Fruit fly (Drosophila melanogaster): ENCODE results near the gene piwi.

The piwi gene

DNA sequence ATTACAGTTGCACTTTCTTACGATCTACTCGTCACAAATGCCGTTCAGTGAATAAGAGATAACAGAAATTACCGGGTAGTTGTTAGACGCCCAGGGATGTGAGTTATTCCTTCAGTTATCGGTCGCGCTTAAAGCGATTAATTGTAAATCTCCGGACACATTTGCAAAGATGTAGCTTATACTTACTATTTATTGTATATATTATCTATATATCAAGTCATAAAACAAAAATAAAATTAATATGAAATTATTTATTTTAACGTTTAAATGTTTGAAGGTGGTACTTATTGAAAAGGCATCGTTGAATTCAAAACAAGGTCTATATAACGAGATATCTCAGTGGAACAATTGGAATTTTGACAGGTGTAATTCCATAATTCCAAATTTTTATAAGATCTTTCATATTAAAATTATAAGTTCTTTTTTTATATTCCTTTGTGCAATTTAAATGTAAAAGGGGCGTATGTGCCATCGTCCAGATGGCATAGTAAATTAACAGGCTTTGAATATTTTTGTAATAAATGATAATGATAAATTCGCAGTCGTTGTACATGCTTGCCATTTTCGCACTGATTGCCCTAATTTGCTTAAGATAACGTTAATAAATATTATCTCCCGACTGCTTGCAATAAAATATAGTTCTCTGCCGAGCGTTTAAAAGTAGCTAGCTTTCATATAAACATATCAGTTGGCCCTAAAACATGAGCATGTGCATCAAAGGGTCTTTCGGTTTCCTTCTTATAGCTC is 14.3 kb upstream of the piwi start, which contains the start of the genes aub and lectin-33A:
Gene aub (minus strand): TSS at position 101 of the 747 bp plus-strand sequence.
Gene lectin-33A (plus strand): TSS at position 697 of the 747 bp plus-strand sequence.
- TF ChIP-seq CG8478 (optimal IDR thresholded peaks at IDR 0.05) = no peak
- TF ChIP-seq CTCF (optimal IDR thresholded peaks at IDR 0.05) = no peak

DNA sequence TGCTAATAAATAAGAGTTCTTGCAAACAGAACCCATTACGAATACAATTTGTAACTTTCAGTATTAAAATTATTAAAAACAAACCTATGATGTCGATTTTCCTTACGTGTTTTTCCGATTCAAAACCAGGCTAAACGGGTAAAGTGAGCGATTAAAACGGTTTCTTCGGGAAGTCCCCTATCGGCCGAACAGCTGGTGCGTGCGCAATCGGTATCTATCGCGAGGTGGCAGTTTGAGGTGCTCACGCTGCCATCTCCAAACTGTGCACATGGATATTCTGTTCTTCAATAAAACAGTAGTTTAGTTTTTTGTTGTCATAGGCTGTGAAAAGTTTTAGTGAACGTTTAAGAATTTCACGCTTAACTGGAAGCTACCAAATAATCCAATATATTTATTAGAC is 1.9 kb upstream of the piwi start, which contains the start of gene TTLL4A:
Gene TTLL4A (plus strand): TSS at position 240 of the 400 bp plus-strand sequence.
- TF ChIP-seq CG8478 (optimal IDR thresholded peaks at IDR 0.05) = no peak
- peak; percentile 39 to 44 for TF ChIP-seq CTCF (optimal IDR thresholded peaks at IDR 0.05)

DNA sequence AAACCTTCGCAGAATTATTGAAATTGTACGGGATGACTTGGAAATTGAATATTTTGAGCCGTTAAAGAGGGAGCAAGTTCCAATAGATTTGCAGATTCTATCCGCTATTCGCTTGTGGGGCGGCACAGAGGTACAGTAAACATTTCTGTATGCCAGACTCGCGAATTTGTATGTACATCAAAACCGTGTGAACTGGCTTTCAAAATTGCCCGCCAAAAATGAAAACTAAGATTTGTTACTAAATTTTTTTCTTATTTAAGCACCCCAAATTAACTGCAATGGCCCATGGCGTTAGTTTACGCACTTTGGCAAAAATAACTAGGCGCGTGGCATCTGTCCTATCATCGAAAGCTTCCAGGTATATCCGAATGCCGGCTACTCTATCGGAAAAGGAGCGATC is 806 bp upstream of the piwi start:
- no peak for TF ChIP-seq CG8478 (optimal IDR thresholded peaks at IDR 0.05)
- TF ChIP-seq CTCF (optimal IDR thresholded peaks at IDR 0.05) = no peak

DNA sequence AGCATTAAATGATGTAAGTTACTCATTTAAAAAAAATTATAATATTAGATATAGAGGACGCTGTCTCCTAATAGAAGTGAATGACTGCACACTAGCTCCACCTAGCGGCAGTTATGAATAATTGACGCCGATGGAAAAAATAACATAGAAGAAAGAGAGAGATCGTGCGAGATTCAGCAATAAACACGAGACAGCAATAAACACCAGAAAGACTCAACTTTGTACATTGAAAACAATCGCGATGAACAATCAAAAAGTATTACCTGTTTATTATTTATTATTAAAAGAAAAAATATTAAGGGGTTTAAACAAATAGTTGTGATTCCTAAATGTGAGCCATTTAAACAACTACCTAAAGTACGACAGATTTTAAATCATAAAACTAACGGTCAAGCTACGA is 1.1 kb downstream of the piwi start:
- TF ChIP-seq CG8478 (optimal IDR thresholded peaks at IDR 0.05) (no peak), CTCF (optimal IDR thresholded peaks at IDR 0.05) (peak; percentile 49 to 91)

DNA sequence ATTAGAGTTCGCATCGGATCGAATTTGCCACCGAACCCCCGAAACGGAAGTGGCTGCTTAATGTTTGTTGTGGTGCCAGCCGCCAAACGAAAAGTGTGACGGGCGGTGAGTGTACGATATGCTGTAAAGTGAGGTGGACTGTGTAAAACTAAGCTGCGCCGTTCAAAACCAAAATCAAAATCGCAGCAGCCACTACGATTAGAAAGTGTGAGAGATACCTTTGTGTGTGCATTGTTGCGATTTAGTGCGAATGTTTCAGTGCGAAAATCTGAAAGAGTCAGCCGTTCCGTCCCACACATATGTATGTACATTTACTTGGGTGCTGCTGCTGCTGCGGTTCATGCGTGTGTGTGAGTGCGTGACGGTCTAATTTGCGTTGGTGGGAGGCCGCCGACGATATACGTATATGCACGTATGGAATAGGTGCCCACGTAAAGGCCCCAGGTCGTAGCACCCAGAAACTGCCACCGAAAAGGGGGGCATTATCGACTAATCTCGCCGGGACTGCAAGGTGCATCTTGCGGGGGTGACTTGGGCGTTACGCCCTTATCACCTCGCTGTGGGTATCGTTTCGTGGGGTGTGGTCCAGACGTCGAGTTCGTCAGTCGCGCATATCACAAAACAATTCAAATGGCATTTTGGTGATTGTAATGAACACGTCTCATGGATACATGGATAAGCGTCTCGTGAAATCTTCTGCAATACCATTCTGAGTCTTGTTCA is 10.2 kb downstream of the piwi start:
- TF ChIP-seq CG8478 (optimal IDR thresholded peaks at IDR 0.05) (no peak), CTCF (optimal IDR thresholded peaks at IDR 0.05) (no peak)

DNA sequence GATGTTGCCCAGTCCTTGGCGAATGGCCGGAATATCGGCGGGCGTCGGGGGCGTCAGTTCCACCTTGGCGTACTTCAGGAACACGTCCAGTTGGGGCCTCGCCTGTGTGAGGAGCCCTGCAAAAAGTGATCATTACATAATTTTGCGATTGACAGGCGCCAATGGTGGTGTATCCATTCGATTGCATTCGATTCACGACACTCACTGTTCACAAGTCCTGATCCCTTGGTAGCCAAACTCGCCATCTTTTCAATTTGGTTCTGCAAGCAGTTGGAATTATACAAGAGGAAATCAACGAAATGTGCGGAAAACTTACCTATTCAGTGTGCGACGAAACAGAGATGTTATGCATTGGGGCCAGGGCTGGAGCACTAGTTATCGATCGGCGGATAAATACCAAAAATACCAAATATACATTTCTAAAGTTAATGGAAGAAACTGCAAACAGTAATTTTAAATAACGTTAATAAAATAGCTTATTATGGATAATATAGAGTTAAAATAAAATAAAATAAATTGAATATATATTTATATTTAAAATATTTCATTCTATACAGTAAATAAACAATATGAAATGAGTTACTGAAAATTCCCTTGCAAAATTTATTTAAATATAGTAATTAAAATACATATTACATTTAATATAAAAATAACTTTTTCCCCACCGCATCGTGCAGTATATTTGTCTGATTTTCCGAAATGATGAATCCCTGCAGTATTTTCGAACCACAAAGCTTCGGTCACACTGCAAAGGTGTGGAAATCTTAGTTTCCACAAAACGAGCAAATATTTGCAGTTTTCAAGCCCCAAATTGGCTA is 11.0 kb downstream of the piwi start, which contains the start of the genes ATPsynG and SCAR:
Gene ATPsynG (minus strand): TSS at position 354 of the 818 bp plus-strand sequence.
Gene SCAR (plus strand): TSS at position 727 of the 818 bp plus-strand sequence.
- peak; percentile 17 to 21 for TF ChIP-seq CTCF (optimal IDR thresholded peaks at IDR 0.05)
- TF ChIP-seq CG8478 (optimal IDR thresholded peaks at IDR 0.05) = no peak

DNA sequence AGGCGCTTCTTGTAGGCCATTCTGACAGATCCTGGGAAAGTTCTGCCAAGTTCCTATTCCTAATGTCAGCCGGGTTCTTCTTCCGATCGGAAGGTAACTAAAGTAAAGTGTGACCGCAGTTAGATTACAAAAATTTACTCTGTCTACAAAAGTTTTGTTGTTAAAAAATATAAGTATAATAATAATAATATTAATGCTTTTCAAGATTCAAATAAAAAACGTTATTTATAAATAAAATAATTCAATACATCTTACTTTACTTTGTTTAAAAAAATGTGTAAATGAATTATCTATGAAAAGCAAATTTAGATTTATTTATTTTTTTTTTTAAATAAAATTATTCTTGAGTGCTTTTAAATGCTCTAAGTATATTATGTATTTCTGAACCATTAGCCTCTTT is 12.0 kb downstream of the piwi start, which contains the start of gene abo:
Gene abo (minus strand): TSS at position 101 of the 400 bp plus-strand sequence.
- no peak for TF ChIP-seq CG8478 (optimal IDR thresholded peaks at IDR 0.05)
- no peak for TF ChIP-seq CTCF (optimal IDR thresholded peaks at IDR 0.05)

DNA sequence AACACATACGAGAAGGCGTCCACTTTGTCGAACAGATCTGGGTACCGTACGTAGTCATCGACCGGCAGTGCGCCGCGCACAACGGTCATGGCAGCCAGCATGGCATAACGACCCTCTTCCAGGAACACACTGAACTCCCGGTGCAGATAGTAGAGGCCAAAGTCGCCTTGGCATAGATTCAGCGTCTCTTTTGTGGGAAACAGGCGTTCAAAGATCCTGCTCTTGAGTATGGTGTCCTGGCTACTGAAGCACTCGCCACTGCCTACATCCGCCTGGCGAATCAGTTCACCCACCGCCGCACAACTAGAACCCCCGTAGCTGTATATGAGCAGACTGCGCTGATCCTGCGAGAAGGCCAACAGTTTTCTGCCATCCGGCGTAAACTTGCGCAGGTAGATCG is 12.6 kb downstream of the piwi start:
- TF ChIP-seq CTCF (optimal IDR thresholded peaks at IDR 0.05) (no peak), CG8478 (optimal IDR thresholded peaks at IDR 0.05) (no peak)

DNA sequence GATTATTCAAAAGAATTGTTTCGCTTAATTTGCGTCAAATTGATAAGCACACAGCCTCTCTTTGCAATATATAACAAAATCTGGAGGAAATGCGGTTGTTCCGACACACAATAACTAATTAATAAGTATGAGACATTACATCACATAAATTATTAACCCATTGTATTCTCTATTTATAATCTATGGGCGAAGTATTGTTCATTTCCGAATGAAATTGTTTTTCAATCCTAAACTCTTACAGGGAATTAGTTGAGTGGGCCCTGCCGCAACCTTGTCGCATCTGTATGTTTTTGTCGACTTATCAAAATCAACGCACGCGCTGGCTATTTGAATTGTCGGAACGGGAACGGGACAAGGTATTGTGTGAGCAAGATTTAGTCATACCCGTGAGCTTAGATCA is 15.0 kb downstream of the piwi start, which contains the start of gene CG16743:
Gene CG16743 (plus strand): TSS at position 57 of the 400 bp plus-strand sequence.
- TF ChIP-seq CG8478 (optimal IDR thresholded peaks at IDR 0.05) = no peak

DNA sequence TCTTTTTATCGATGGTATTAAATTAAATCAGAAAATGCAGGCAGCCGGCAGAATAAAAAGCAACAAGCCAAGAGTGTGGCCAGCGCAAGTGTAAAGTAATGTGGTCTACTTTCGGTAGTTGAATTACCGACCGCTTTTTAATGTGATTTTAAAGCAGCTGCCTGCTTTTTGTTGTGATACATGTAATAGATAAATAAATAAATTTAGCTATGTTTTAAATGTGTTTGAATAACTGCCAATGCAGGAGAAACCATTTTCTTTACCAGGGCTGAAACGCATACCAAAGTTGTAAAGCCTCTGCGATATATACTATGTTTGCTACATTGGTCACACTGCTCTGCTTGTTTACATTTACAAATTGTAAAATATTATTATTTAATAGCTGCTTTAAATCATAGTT is 17.1 kb downstream of the piwi start, which contains the start of the genes Tmem214 and YL-1:
Gene Tmem214 (minus strand): TSS at position 142 of the 400 bp plus-strand sequence.
Gene YL-1 (plus strand): TSS at position 310 of the 400 bp plus-strand sequence.
- no peak for TF ChIP-seq CTCF (optimal IDR thresholded peaks at IDR 0.05)
- TF ChIP-seq CG8478 (optimal IDR thresholded peaks at IDR 0.05) = no peak

DNA sequence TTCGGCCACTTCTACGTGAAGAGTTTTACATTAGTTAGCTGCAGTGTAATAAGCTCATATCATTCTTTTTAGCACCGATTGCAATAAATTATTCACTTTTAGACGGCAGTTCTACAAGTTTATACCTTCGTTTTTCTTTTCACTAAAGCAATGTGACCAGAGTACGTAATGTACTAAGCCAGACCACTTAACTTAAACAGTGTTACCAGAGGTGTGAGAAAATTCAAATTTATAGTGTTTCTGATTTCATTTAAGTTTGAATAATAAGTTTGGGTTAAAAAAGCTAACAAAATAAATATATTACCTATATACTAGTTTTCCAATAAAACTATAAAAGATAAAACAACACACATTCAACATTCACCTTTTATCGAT is 19.2 kb downstream of the piwi start:
- TF ChIP-seq CG8478 (optimal IDR thresholded peaks at IDR 0.05) = no peak

DNA sequence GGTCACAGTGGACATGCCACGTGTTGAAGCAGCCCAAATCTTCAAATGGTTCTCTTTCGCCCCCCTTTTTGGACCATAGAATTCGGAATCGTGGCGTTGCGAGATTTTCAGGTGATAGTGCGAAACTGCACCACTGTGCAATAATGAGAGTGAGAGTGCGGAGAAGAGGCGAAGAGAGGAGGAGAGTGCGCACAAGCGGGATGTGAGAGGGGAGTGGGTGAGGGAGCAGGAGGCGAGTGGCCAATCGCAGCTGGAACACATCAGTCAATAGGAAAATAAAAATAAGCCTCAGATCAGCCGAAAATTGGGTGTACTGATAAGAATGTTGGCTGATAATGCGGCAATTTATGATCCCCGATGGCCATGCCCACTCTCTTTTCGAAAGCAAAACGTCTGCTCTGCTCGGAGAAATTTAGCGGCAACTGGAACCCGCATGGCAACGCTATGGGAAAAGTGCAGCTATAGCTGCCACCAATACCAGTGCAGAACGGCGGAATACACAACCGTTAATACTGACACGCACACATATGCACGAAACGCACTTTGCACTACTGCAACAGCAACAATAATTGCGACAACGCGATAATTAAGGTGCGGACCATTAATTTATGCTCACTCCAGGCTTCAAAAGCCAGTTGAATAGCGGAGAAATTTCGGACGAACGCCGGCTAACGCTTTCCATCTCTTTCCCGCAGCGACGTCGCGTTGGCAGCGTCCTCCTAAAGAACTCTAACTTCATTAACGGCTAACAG is 19.8 kb downstream of the piwi start:
- TF ChIP-seq CTCF (optimal IDR thresholded peaks at IDR 0.05) (no peak), CG8478 (optimal IDR thresholded peaks at IDR 0.05) (no peak)

DNA sequence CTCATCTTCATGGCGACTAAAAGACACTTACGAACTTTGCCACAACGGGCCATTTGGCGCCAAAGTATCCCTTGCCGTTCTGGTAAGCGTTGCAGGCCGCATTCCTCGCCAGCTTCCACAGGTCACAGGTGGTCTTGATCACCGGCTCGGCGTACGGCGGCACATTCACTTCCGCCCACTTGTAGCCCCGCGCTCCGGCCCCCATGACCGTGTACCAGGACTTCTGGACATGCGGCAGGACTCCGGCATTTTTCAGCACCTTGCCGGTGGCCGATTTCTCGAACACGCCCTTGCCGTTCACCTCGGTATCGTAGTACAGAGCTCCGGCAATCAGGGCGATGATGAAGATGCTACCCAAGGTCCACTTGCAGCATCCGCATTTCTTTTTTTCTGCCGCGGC is 21.3 kb downstream of the piwi start:
- TF ChIP-seq CG8478 (optimal IDR thresholded peaks at IDR 0.05) = no peak
- TF ChIP-seq CTCF (optimal IDR thresholded peaks at IDR 0.05) = no peak

DNA sequence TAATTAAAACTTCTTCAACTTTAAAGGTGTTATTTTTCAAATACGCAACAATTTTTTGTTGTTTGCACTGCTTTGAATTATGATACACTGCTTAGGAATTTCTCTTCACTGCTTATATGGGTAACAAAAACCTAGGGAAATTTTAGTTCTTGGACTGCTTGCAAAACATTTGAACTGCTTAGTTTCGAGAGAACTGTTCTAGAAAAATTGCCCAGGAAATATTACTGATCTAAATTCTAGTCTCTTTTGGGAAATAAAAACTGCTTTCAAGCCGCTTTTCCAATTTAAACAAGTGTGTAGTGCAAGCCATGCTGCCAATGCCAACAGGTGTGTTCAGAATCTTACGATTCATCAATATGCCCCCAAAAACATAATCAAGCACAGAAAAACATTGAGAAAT is 22.7 kb downstream of the piwi start:
- no peak for TF ChIP-seq CG8478 (optimal IDR thresholded peaks at IDR 0.05)
- peak; percentile 1 to 59 for TF ChIP-seq CTCF (optimal IDR thresholded peaks at IDR 0.05)
